Fruit fly (Drosophila melanogaster) whole organism, prepupa: ENCODE data around the gene CG14968.

Experiments used
- Blimp-1 ChIP-seq: fragments of 200-800 bp; sonication (Bioruptor generic); optimal IDR thresholded peaks from 3 replicates; lab custom pipeline; 2017; ENCODE audit warnings: missing biosample characterization, missing genetic modification characterization, mild to moderate bottlenecking, moderate library complexity, missing genetic modification reagents
- CG10631 ChIP-seq: fragments of 200-800 bp; sonication (Bioruptor generic); optimal IDR thresholded peaks from 2 replicates; lab custom pipeline; 2016; ENCODE audit warnings: missing biosample characterization, missing genetic modification characterization
- CG11762 ChIP-seq: fragments of 200-800 bp; sonication (Bioruptor generic); optimal IDR thresholded peaks from 3 replicates; lab custom pipeline; 2016; ENCODE audit warnings: missing biosample characterization, missing genetic modification characterization; ENCODE audit not compliant: insufficient read depth
- CG11902 ChIP-seq: fragments of 200-800 bp; sonication (Bioruptor generic); optimal IDR thresholded peaks from 3 replicates; lab custom pipeline; 2016; ENCODE audit warnings: missing biosample characterization, missing genetic modification characterization
- CG15336 ChIP-seq: fragments of 200-800 bp; sonication (Bioruptor generic); IDR thresholded peaks from 2 replicates; pipeline ENCODE4 v1.3.6; 2022; ENCODE audit warnings: missing biosample characterization, missing genetic modification characterization
- CG1621 ChIP-seq: fragments of 200-800 bp; sonication (Bioruptor generic); optimal IDR thresholded peaks from 3 replicates; lab custom pipeline; 2018; ENCODE audit warnings: missing biosample characterization, mild to moderate bottlenecking, missing genetic modification characterization
- CG16779 ChIP-seq: fragments of 200-800 bp; sonication (Bioruptor generic); optimal IDR thresholded peaks from 3 replicates; lab custom pipeline; 2017; ENCODE audit warnings: missing biosample characterization, mild to moderate bottlenecking, missing genetic modification characterization
- CG3032 ChIP-seq: fragments of 200-800 bp; optimal IDR thresholded peaks from 2 replicates; lab custom pipeline; 2019; ENCODE audit warnings: missing biosample characterization, mild to moderate bottlenecking, missing genetic modification characterization, moderate library complexity
- CG31627 ChIP-seq: fragments of 200-800 bp; sonication (Bioruptor generic); optimal IDR thresholded peaks from 3 replicates; lab custom pipeline; 2016; ENCODE audit warnings: missing biosample characterization, missing genetic modification characterization
- CG32006 ChIP-seq: fragments of 200-800 bp; sonication (Bioruptor generic); optimal IDR thresholded peaks from 3 replicates; lab custom pipeline; 2017; ENCODE audit warnings: missing biosample characterization, mild to moderate bottlenecking, missing genetic modification characterization
- CG3919 ChIP-seq: fragments of 200-800 bp; sonication (Bioruptor generic); optimal IDR thresholded peaks from 3 replicates; lab custom pipeline; 2016; ENCODE audit warnings: missing biosample characterization, missing genetic modification characterization
- CG4318 ChIP-seq: fragments of 200-800 bp; sonication (Bioruptor generic); optimal IDR thresholded peaks from 3 replicates; lab custom pipeline; 2017; ENCODE audit warnings: missing biosample characterization, mild to moderate bottlenecking, missing genetic modification characterization
- CG6163 ChIP-seq: fragments of 200-800 bp; sonication (Bioruptor generic); IDR thresholded peaks from 3 replicates; pipeline ENCODE4 v1.3.6; 2022; ENCODE audit warnings: missing biosample characterization, missing genetic modification characterization
- CG6276 ChIP-seq: fragments of 200-800 bp; sonication (Bioruptor generic); optimal IDR thresholded peaks from 2 replicates; lab custom pipeline; 2017; ENCODE audit warnings: missing biosample characterization, mild to moderate bottlenecking, missing genetic modification characterization
- CG6792 ChIP-seq: fragments of 200-800 bp; sonication (Bioruptor generic); optimal IDR thresholded peaks from 3 replicates; lab custom pipeline; 2016; ENCODE audit warnings: missing biosample characterization, missing genetic modification characterization
- CG7368 ChIP-seq: fragments of 200-800 bp; sonication (Bioruptor generic); optimal IDR thresholded peaks from 3 replicates; lab custom pipeline; 2016; ENCODE audit warnings: missing biosample characterization, missing genetic modification characterization
- CG8119 ChIP-seq: fragments of 200-800 bp; sonication (Bioruptor generic); IDR thresholded peaks from 3 replicates; pipeline ENCODE4 v1.3.6; 2022; ENCODE audit warnings: missing biosample characterization, missing genetic modification characterization
- CG8319 ChIP-seq: fragments of 200-800 bp; sonication (Bioruptor generic); optimal IDR thresholded peaks from 3 replicates; lab custom pipeline; 2016; ENCODE audit warnings: missing biosample characterization, missing genetic modification characterization
- CG9139 ChIP-seq: fragments of 200-800 bp; sonication (Bioruptor generic); optimal IDR thresholded peaks from 3 replicates; lab custom pipeline; 2017; ENCODE audit warnings: missing biosample characterization, mild to moderate bottlenecking, missing genetic modification characterization
- Eip75B ChIP-seq: fragments of 200-800 bp; sonication (Bioruptor generic); optimal IDR thresholded peaks from 3 replicates; lab custom pipeline; 2016; ENCODE audit warnings: missing biosample characterization, missing genetic modification characterization
- Eip78C ChIP-seq: fragments of 200-800 bp; sonication (Bioruptor generic); peaks from one replicate; lab custom pipeline; 2016; ENCODE audit warnings: missing biosample characterization, missing genetic modification characterization
- Ets21C ChIP-seq: fragments of 200-800 bp; sonication (Bioruptor generic); optimal IDR thresholded peaks from 3 replicates; lab custom pipeline; 2016; ENCODE audit warnings: missing biosample characterization, missing genetic modification characterization
- Ets96B ChIP-seq: fragments of 200-800 bp; optimal IDR thresholded peaks from 2 replicates; lab custom pipeline; 2019; ENCODE audit warnings: missing biosample characterization, mild to moderate bottlenecking, missing genetic modification characterization, moderate library complexity
- Gug ChIP-seq: fragments of 200-800 bp; sonication (Bioruptor generic); IDR thresholded peaks from 2 replicates; pipeline ENCODE4 v1.3.6; 2022; ENCODE audit warnings: missing biosample characterization, missing genetic modification characterization
- Hr38 ChIP-seq: sonication (Bioruptor generic); optimal IDR thresholded peaks from 2 replicates; lab custom pipeline; 2016; ENCODE audit warnings: missing biosample characterization, missing genetic modification characterization
- Hr39 ChIP-seq: fragments of 200-800 bp; sonication (Bioruptor generic); optimal IDR thresholded peaks from 2 replicates; lab custom pipeline; 2016; ENCODE audit warnings: missing biosample characterization, missing genetic modification characterization
- Met ChIP-seq: fragments of 200-800 bp; sonication (Bioruptor generic); optimal IDR thresholded peaks from 3 replicates; lab custom pipeline; 2016; ENCODE audit warnings: missing biosample characterization, missing genetic modification characterization
- Smox ChIP-seq: fragments of 200-800 bp; sonication (Bioruptor generic); optimal IDR thresholded peaks from 3 replicates; lab custom pipeline; 2016; ENCODE audit warnings: missing biosample characterization, missing genetic modification characterization
- Sox102F ChIP-seq: fragments of 200-800 bp; sonication (Bioruptor generic); optimal IDR thresholded peaks from 2 replicates; lab custom pipeline; 2016; ENCODE audit warnings: missing biosample characterization, mild to moderate bottlenecking, missing genetic modification characterization
- Sox14 ChIP-seq: fragments of 200-800 bp; sonication (Bioruptor generic); optimal IDR thresholded peaks from 3 replicates; lab custom pipeline; 2016; ENCODE audit warnings: missing biosample characterization, missing genetic modification characterization
- Sox15 ChIP-seq: fragments of 200-800 bp; sonication (Bioruptor generic); optimal IDR thresholded peaks from 3 replicates; lab custom pipeline; 2016; ENCODE audit warnings: missing biosample characterization, missing genetic modification characterization
- cyc ChIP-seq: fragments of 200-800 bp; sonication (Bioruptor generic); optimal IDR thresholded peaks from 3 replicates; lab custom pipeline; 2016; ENCODE audit warnings: missing biosample characterization, missing genetic modification characterization
- eg ChIP-seq: fragments of 200-800 bp; sonication (Bioruptor generic); IDR thresholded peaks from 3 replicates; pipeline ENCODE4 v1.3.6; 2022; ENCODE audit warnings: missing biosample characterization, missing genetic modification characterization
- esn ChIP-seq: fragments of 200-800 bp; sonication (Bioruptor generic); optimal IDR thresholded peaks from 2 replicates; lab custom pipeline; 2016; ENCODE audit warnings: missing biosample characterization, mild to moderate bottlenecking, missing genetic modification characterization, moderate library complexity
- fd59A ChIP-seq: fragments of 200-800 bp; sonication (Bioruptor generic); optimal IDR thresholded peaks from 2 replicates; lab custom pipeline; 2017; ENCODE audit warnings: missing biosample characterization, mild to moderate bottlenecking, missing genetic modification characterization, missing genetic modification reagents
- fd85E ChIP-seq: fragments of 200-800 bp; sonication (Bioruptor generic); optimal IDR thresholded peaks from 3 replicates; lab custom pipeline; 2016; ENCODE audit warnings: missing biosample characterization, missing genetic modification characterization
- net ChIP-seq: fragments of 200-800 bp; sonication (Bioruptor generic); optimal IDR thresholded peaks from 3 replicates; lab custom pipeline; 2016; ENCODE audit warnings: missing biosample characterization, missing genetic modification characterization
- pdm3 ChIP-seq: fragments of 200-800 bp; sonication (Bioruptor generic); optimal IDR thresholded peaks from 3 replicates; lab custom pipeline; 2016; ENCODE audit warnings: missing biosample characterization, missing genetic modification characterization
- salr ChIP-seq, 2 experiments: fragments of 200-800 bp; sonication (Bioruptor generic); optimal IDR thresholded peaks; 3 replicates each; lab custom pipeline; 2016 to 2018; ENCODE audit warnings: missing biosample characterization in 2 of 2, missing genetic modification characterization in 2 of 2, mild to moderate bottlenecking in 1 of 2
- svp ChIP-seq: fragments of 200-800 bp; sonication (Bioruptor generic); peaks from one replicate; lab custom pipeline; 2016; ENCODE audit warnings: missing biosample characterization, missing genetic modification characterization
- vri ChIP-seq: fragments of 200-800 bp; sonication (Bioruptor generic); optimal IDR thresholded peaks from 3 replicates; lab custom pipeline; 2016; ENCODE audit warnings: missing biosample characterization, mild to moderate bottlenecking, missing genetic modification characterization

Gene CG14968

dm6 chr3L:3334784-3335183 lies 31.9 kb upstream of the CG14968 start, which contains the start of gene CG14969:
Gene CG14969, minus strand, starts transcription at chr3L:3334978.
- no peak for TF ChIP-seq Sox14 (GFP tag; lab: Kevin White, UChicago)
- TF ChIP-seq CG6163 (GFP tag; lab: Robert Waterston, UW), result no peak
- peak; percentile 21 for TF ChIP-seq esn (GFP tag; lab: Kevin White, UChicago)
- no peak for TF ChIP-seq fd85E (GFP tag; lab: Kevin White, UChicago)

dm6 chr3L:3329763-3330162 lies 26.9 kb upstream of the CG14968 start, which contains the start of gene CG14961:
Gene CG14961, plus strand, starts transcription at chr3L:3330063.
- TF ChIP-seq CG7368 (GFP tag; lab: Kevin White, UChicago) (no peak), CG9139 (GFP tag; lab: Kevin White, UChicago) (no peak), CG8119 (GFP tag; lab: Robert Waterston, UW) (0 out of 3 replicates have a peak, but pooled peaks have one; percentile 3), CG15336 (GFP tag; lab: Robert Waterston, UW) (no peak)

dm6 chr3L:3328771-3329170 lies 25.9 kb upstream of the CG14968 start, which contains the start of gene Strip:
Gene Strip, minus strand, starts transcription at chr3L:3328871.
- TF ChIP-seq CG4318 (GFP tag; lab: Kevin White, UChicago), result no peak
- TF ChIP-seq fd59A (GFP tag; lab: Kevin White, UChicago), result no peak
- TF ChIP-seq CG32006 (GFP tag; lab: Kevin White, UChicago), result no peak
- no peak for TF ChIP-seq Sox102F
- no peak for TF ChIP-seq Eip75B
- no peak for TF ChIP-seq Smox (GFP tag; lab: Kevin White, UChicago)
- TF ChIP-seq CG6792 (GFP tag; lab: Kevin White, UChicago), result no peak
- TF ChIP-seq esn (GFP tag; lab: Kevin White, UChicago), result no peak

- peak; percentile 49 for TF ChIP-seq CG9139 (GFP tag; lab: Kevin White, UChicago)
- peak; percentile 97 for TF ChIP-seq svp (GFP tag; lab: Kevin White, UChicago)
- no peak for TF ChIP-seq Ets96B (tag; lab: Kevin White, UChicago)
- no peak for TF ChIP-seq salr (GFP tag; optimal IDR thresholded peaks at IDR 0.05; lab: Kevin White, UChicago)
- TF ChIP-seq CG8119 (GFP tag; lab: Robert Waterston, UW), result peak; percentile 40; the same call in 1 of the 3 replicates
- TF ChIP-seq Blimp-1, result peak; percentile 65
- no peak for TF ChIP-seq Met (GFP tag; lab: Kevin White, UChicago)
- peak; percentile 40 for TF ChIP-seq cyc (GFP tag; lab: Kevin White, UChicago)
- TF ChIP-seq CG10631, result no peak
- TF ChIP-seq Eip78C, result peak; percentile 66
- TF ChIP-seq CG8319 (GFP tag; lab: Kevin White, UChicago), result no peak
- peak; percentile 71 for TF ChIP-seq CG6276
- peak; percentile 42 for TF ChIP-seq Sox15 (GFP tag; lab: Kevin White, UChicago)
- no peak for TF ChIP-seq Gug
- TF ChIP-seq CG6792 (GFP tag; lab: Kevin White, UChicago), result peak; percentile 56
- TF ChIP-seq CG6163 (GFP tag; lab: Robert Waterston, UW), result 0 out of 3 replicates have a peak, but pooled peaks have one; percentile 42
- TF ChIP-seq CG3919 (GFP tag; lab: Kevin White, UChicago), result peak; percentile 46
- TF ChIP-seq eg (GFP tag; lab: Robert Waterston, UW), result 0 out of 3 replicates have a peak, but pooled peaks have one; percentile 40
- TF ChIP-seq Eip75B, result peak; percentile 34
- TF ChIP-seq Hr39 (GFP tag; lab: Kevin White, UChicago), result peak; percentile 71
- peak; percentile 98 for TF ChIP-seq vri (GFP tag; lab: Kevin White, UChicago)
- TF ChIP-seq esn (GFP tag; lab: Kevin White, UChicago), result peak; percentile 62
- TF ChIP-seq CG11762 (GFP tag; lab: Kevin White, UChicago), result no peak
- TF ChIP-seq pdm3 (GFP tag; lab: Kevin White, UChicago), result no peak
- no peak for TF ChIP-seq Hr38 (GFP tag; lab: Kevin White, UChicago)
- TF ChIP-seq CG16779, result peak; percentile 54
- no peak for TF ChIP-seq Ets21C (GFP tag; lab: Kevin White, UChicago)
- no peak for TF ChIP-seq CG32006 (GFP tag; lab: Kevin White, UChicago)
- no peak for TF ChIP-seq Sox102F
- TF ChIP-seq net, result peak; percentile 15
- no peak; the same call in 1 of the 2 replicates for TF ChIP-seq CG15336 (GFP tag; lab: Robert Waterston, UW)
- TF ChIP-seq CG1621 (tag; lab: Kevin White, UChicago), result no peak
- peak; percentile 76 for TF ChIP-seq CG31627 (GFP tag; lab: Kevin White, UChicago)
- no peak for TF ChIP-seq CG11902 (GFP tag; lab: Kevin White, UChicago)
- TF ChIP-seq CG3032 (tag; lab: Kevin White, UChicago), result peak; percentile 31
- TF ChIP-seq fd85E (GFP tag; lab: Kevin White, UChicago), result no peak
Observed at dm6 chr3L:3325925-3326903, 23.3 kb upstream of the CG14968 start, which contains the start of gene Gtpx. Gene Gtpx, plus strand, starts transcription at chr3L:3326265.
